Worm (Caenorhabditis elegans) whole organism, L4 larva: ENCODE measurements around the gene W01G7.4.

Experiments
- D1046.2 ChIP-seq: fragments of 200-800 bp; sonication (Bioruptor generic); IDR thresholded peaks from 2 replicates; pipeline ENCODE4 v1.3.6; 2022; ENCODE audit warnings: missing genetic modification characterization, missing compliant biosample characterization
- F10B5.3 ChIP-seq: sonication (generic microtip); optimal IDR thresholded peaks from 2 replicates; lab custom pipeline; 2016; ENCODE audit warnings: mild to moderate bottlenecking, missing genetic modification characterization, missing compliant biosample characterization
- F44E2.7 ChIP-seq: fragments of 200-800 bp; sonication (Bioruptor generic); IDR thresholded peaks from 2 replicates; pipeline ENCODE4 v2.1.2; 2022; ENCODE audit warnings: missing genetic modification characterization, missing compliant biosample characterization
- R02D3.7 ChIP-seq: fragments of 150-350 bp; sonication (generic microtip); optimal IDR thresholded peaks from 3 replicates; lab custom pipeline; 2014; ENCODE audit warnings: missing biosample characterization, missing genetic modification characterization
- T20F7.1 ChIP-seq: fragments of 200-800 bp; sonication (Bioruptor generic); optimal IDR thresholded peaks from 2 replicates; lab custom pipeline; 2018; ENCODE audit warnings: mild to moderate bottlenecking, missing genetic modification characterization, missing compliant biosample characterization
- T26A8.4 ChIP-seq: fragments of 200-800 bp; sonication (Bioruptor generic); IDR thresholded peaks from 2 replicates; pipeline ENCODE4 v1.3.6; 2022; ENCODE audit warnings: missing genetic modification characterization, missing compliant biosample characterization
- Y105C5A.15 ChIP-seq: fragments of 200-800 bp; sonication (Bioruptor generic); IDR thresholded peaks from 2 replicates; pipeline ENCODE4 v1.3.6; 2022; ENCODE audit warnings: missing genetic modification characterization, missing compliant biosample characterization
- ZK337.2 ChIP-seq: fragments of 200-800 bp; sonication (Bioruptor generic); IDR thresholded peaks from 2 replicates; pipeline ENCODE4 v1.3.6; 2022; ENCODE audit warnings: missing genetic modification reagents, missing genetic modification characterization, missing compliant biosample characterization
- aha-1 ChIP-seq: fragments of 150-350 bp; peaks from one replicate; lab custom pipeline; 2014; ENCODE audit warnings: missing biosample characterization, missing genetic modification characterization
- ama-1 ChIP-seq: fragments of 150-350 bp; optimal IDR thresholded peaks from 2 replicates; lab custom pipeline; 2014; ENCODE audit warnings: inconsistent platforms, mixed read lengths
- arid-1 ChIP-seq: fragments of 200-800 bp; sonication (Bioruptor generic); conservative IDR thresholded peaks from 2 replicates; pipeline ENCODE4 v1.3.6; 2022; ENCODE audit warnings: missing genetic modification reagents, missing genetic modification characterization, missing compliant biosample characterization
- ceh-20 ChIP-seq: fragments of 200-800 bp; sonication (Bioruptor generic); IDR thresholded peaks from 2 replicates; pipeline ENCODE4 v1.3.6; 2022; ENCODE audit warnings: missing genetic modification reagents, missing genetic modification characterization, missing compliant biosample characterization
- ceh-28 ChIP-seq: fragments of 150-350 bp; optimal IDR thresholded peaks from 2 replicates; lab custom pipeline; 2014; ENCODE audit warnings: missing biosample characterization, missing genetic modification reagents, missing genetic modification characterization
- ceh-82 ChIP-seq: sonication (generic microtip); optimal IDR thresholded peaks from 2 replicates; lab custom pipeline; 2017; ENCODE audit warnings: missing biosample characterization, missing genetic modification characterization
- daf-12 ChIP-seq: fragments of 150-350 bp; optimal IDR thresholded peaks from 2 replicates; lab custom pipeline; 2014; ENCODE audit warnings: missing biosample characterization, missing genetic modification reagents, missing genetic modification characterization
- daf-16 ChIP-seq, 3 experiments: sonication (generic microtip); optimal IDR thresholded peaks; 2 replicates each; lab custom pipeline; 2016 to 2017; ENCODE audit warnings: missing genetic modification characterization in 3 of 3, missing genetic modification reagents in 3 of 3, mild to moderate bottlenecking in 2 of 3, missing compliant biosample characterization in 2 of 3, missing biosample characterization in 1 of 3, moderate library complexity in 1 of 3
- daf-19 ChIP-seq: fragments of 200-800 bp; sonication (Bioruptor generic); conservative IDR thresholded peaks from 2 replicates; pipeline ENCODE4 v1.3.6; 2022; ENCODE audit warnings: missing genetic modification characterization, missing compliant biosample characterization
- daf-8 ChIP-seq: fragments of 200-800 bp; sonication (Bioruptor generic); IDR thresholded peaks from 2 replicates; pipeline ENCODE4 v1.3.6; 2022; ENCODE audit warnings: missing genetic modification characterization, missing compliant biosample characterization
- dve-1 ChIP-seq: sonication (generic microtip); optimal IDR thresholded peaks from 2 replicates; lab custom pipeline; 2017; ENCODE audit warnings: antibody characterized with exemption, mild to moderate bottlenecking, missing genetic modification characterization, missing compliant biosample characterization; ENCODE audit not compliant: insufficient read depth
- egl-27 ChIP-seq: sonication (generic microtip); optimal IDR thresholded peaks from 3 replicates; lab custom pipeline; 2017; ENCODE audit warnings: missing biosample characterization, missing genetic modification reagents, missing genetic modification characterization
- hif-1 ChIP-seq, 2 experiments: sonication (generic microtip); optimal IDR thresholded peaks; 2 replicates each; lab custom pipeline; 2016 to 2017; ENCODE audit warnings: missing compliant biosample characterization in 2 of 2, missing genetic modification characterization in 2 of 2, missing genetic modification reagents in 2 of 2, missing genotype in 2 of 2, mild to moderate bottlenecking in 1 of 2
- hlh-30 ChIP-seq: sonication (generic microtip); optimal IDR thresholded peaks from 2 replicates; lab custom pipeline; 2017; ENCODE audit warnings: antibody characterized with exemption, mild to moderate bottlenecking, missing genetic modification characterization, missing compliant biosample characterization; ENCODE audit not compliant: insufficient read depth
- jun-1 ChIP-seq: fragments of 150-350 bp; optimal IDR thresholded peaks from 2 replicates; lab custom pipeline; 2014; ENCODE audit warnings: missing biosample characterization, missing genetic modification reagents, missing genetic modification characterization
- lin-13 ChIP-seq: fragments of 150-350 bp; optimal IDR thresholded peaks from 2 replicates; lab custom pipeline; 2014; ENCODE audit warnings: missing biosample characterization, missing genetic modification reagents, missing genetic modification characterization
- mdl-1 ChIP-seq, 2 experiments: fragments of 150-350 bp in 1 of 2; sonication (generic microtip) in 1 of 2; optimal IDR thresholded peaks; 2 replicates each; lab custom pipeline; 2014 to 2017; ENCODE audit warnings: missing biosample characterization in 2 of 2, missing genetic modification characterization in 2 of 2
- mep-1 ChIP-seq: fragments of 150-350 bp; sonication (generic microtip); optimal IDR thresholded peaks from 3 replicates; lab custom pipeline; 2014; ENCODE audit warnings: missing biosample characterization, missing genetic modification characterization
- mes-2 ChIP-seq: sonication (generic microtip); optimal IDR thresholded peaks from 2 replicates; lab custom pipeline; 2016; ENCODE audit warnings: missing genotype, mild to moderate bottlenecking, missing genetic modification characterization, missing compliant biosample characterization; ENCODE audit not compliant: poor library complexity, severe bottlenecking
- mxl-2 ChIP-seq: fragments of 200-800 bp; sonication (Bioruptor generic); conservative IDR thresholded peaks from 2 replicates; pipeline ENCODE4 v1.3.6; 2022; ENCODE audit warnings: missing genetic modification reagents, missing genetic modification characterization, missing compliant biosample characterization
- nhr-237 ChIP-seq: sonication (generic microtip); optimal IDR thresholded peaks from 2 replicates; lab custom pipeline; 2017; ENCODE audit warnings: missing biosample characterization, missing genetic modification characterization
- nhr-28 ChIP-seq: fragments of 150-350 bp; optimal IDR thresholded peaks from 2 replicates; lab custom pipeline; 2014; ENCODE audit warnings: missing biosample characterization, missing genetic modification characterization
- nhr-41 ChIP-seq: fragments of 200-800 bp; sonication (Bioruptor generic); IDR thresholded peaks from 2 replicates; pipeline ENCODE4 v1.3.6; 2022; ENCODE audit warnings: missing genetic modification reagents, missing genetic modification characterization, missing compliant biosample characterization
- nhr-48 ChIP-seq: sonication (generic microtip); optimal IDR thresholded peaks from 2 replicates; lab custom pipeline; 2016; ENCODE audit warnings: mild to moderate bottlenecking, missing genetic modification characterization, missing compliant biosample characterization
- nhr-76 ChIP-seq: fragments of 150-350 bp; optimal IDR thresholded peaks from 2 replicates; lab custom pipeline; 2014; ENCODE audit warnings: missing biosample characterization, missing genetic modification characterization
- rbr-2 ChIP-seq: sonication (generic microtip); optimal IDR thresholded peaks from 2 replicates; lab custom pipeline; 2016; ENCODE audit warnings: missing genotype, missing genetic modification characterization, missing compliant biosample characterization
- sdz-12 ChIP-seq: fragments of 200-800 bp; sonication (Bioruptor generic); optimal IDR thresholded peaks from 2 replicates; lab custom pipeline; 2018; ENCODE audit warnings: mild to moderate bottlenecking, missing genetic modification characterization, missing compliant biosample characterization
- set-16 ChIP-seq: fragments of 200-800 bp; sonication (Bioruptor generic); IDR thresholded peaks from 2 replicates; pipeline ENCODE4 v1.3.6; 2022; ENCODE audit warnings: missing genetic modification reagents, missing genetic modification characterization, missing compliant biosample characterization
- skn-1 ChIP-seq: fragments of 150-350 bp; optimal IDR thresholded peaks from 2 replicates; lab custom pipeline; 2014; ENCODE audit warnings: missing biosample characterization, missing genetic modification characterization
- snpc-1.2 ChIP-seq: fragments of 200-800 bp; sonication (Bioruptor generic); IDR thresholded peaks from 2 replicates; pipeline ENCODE4 v1.3.6; 2022; ENCODE audit warnings: missing genetic modification reagents, missing genetic modification characterization, missing compliant biosample characterization
- spr-3 ChIP-seq: fragments of 200-800 bp; sonication (Bioruptor generic); optimal IDR thresholded peaks from 2 replicates; lab custom pipeline; 2018; ENCODE audit warnings: mild to moderate bottlenecking, missing genetic modification characterization, missing compliant biosample characterization
- tag-97 ChIP-seq: fragments of 200-800 bp; sonication (Bioruptor generic); IDR thresholded peaks from 2 replicates; pipeline ENCODE4 v1.3.6; 2022; ENCODE audit warnings: missing genetic modification characterization, missing compliant biosample characterization
- unc-130 ChIP-seq: sonication (generic microtip); optimal IDR thresholded peaks from 2 replicates; lab custom pipeline; 2016; ENCODE audit warnings: missing genetic modification reagents, missing genetic modification characterization, missing compliant biosample characterization
- unc-62 ChIP-seq, 3 experiments: fragments of 150-350 bp in 1 of 3; sonication (generic microtip); optimal IDR thresholded peaks in 2 of 3; peaks in 1 of 3; 1 replicate in 1 of 3; 2 replicates in 2 of 3; lab custom pipeline; 2014 to 2017; ENCODE audit warnings: missing biosample characterization in 3 of 3, missing genetic modification characterization in 3 of 3, missing genetic modification reagents in 3 of 3, missing genotype in 1 of 3
- zag-1 ChIP-seq: fragments of 150-350 bp; optimal IDR thresholded peaks from 2 replicates; lab custom pipeline; 2014; ENCODE audit warnings: missing biosample characterization, missing genetic modification characterization
- zip-11 ChIP-seq: fragments of 200-800 bp; sonication (Bioruptor generic); IDR thresholded peaks from 2 replicates; pipeline ENCODE4 v1.3.6; 2022; ENCODE audit warnings: missing genetic modification characterization, missing compliant biosample characterization
- zip-2 ChIP-seq: fragments of 150-350 bp; optimal IDR thresholded peaks from 2 replicates; lab custom pipeline; 2014; ENCODE audit warnings: missing biosample characterization, missing genetic modification characterization
- ztf-11 ChIP-seq: fragments of 150-350 bp; optimal IDR thresholded peaks from 2 replicates; lab custom pipeline; 2014; ENCODE audit warnings: missing biosample characterization, missing genetic modification characterization

W01G7.4 gene

ce11 chrII:14060439-14060838 lies at the start of gene W01G7.4:
Gene W01G7.4 (plus strand): TSS chrII:14060739.
- TF ChIP-seq tag-97 (no peak), aha-1 (tag; lab: Kevin White, UChicago) (peak; percentile 36), mes-2 (peak; percentile 27)

ce11 chrII:14014637-14015036 lies 45.9 kb upstream of the W01G7.4 start:
- TF ChIP-seq zip-11 (GFP tag; lab: Robert Waterston, UW) (no peak), aha-1 (tag; lab: Kevin White, UChicago) (peak; percentile 93), F44E2.7 (0 out of 2 replicates have a peak, but pooled peaks have one; percentile 29)

ce11 chrII:14016865-14017264 lies 43.7 kb upstream of the W01G7.4 start, which contains the start of gene cyp-37A1:
Gene cyp-37A1 (minus strand): TSS chrII:14016965.
- TF ChIP-seq ZK337.2 (GFP tag; lab: Robert Waterston, UW) = no peak
- TF ChIP-seq daf-19 (GFP tag; lab: Robert Waterston, UW) = no peak
- TF ChIP-seq dve-1 = peak; percentile 13
- no peak for TF ChIP-seq daf-16 (GFP tag; optimal IDR thresholded peaks at IDR 0.05; lab: Kevin White, UChicago)
- peak; percentile 18 for TF ChIP-seq daf-16 (tag; optimal IDR thresholded peaks at IDR 0.05; lab: Kevin White, UChicago)
- no peak for TF ChIP-seq nhr-48 (tag; lab: Kevin White, UChicago)
- no peak for TF ChIP-seq R02D3.7 (tag; lab: Kevin White, UChicago)

- no peak; the same call in 1 of the 2 replicates for TF ChIP-seq D1046.2 (GFP tag; lab: Robert Waterston, UW)
- TF ChIP-seq ceh-20 (GFP tag; lab: Robert Waterston, UW) = peak; percentile 70; the same call in 1 of the 2 replicates
- TF ChIP-seq T26A8.4 (GFP tag; lab: Robert Waterston, UW) = peak; percentile 87
- no peak for TF ChIP-seq unc-62 (GFP tag; optimal IDR thresholded peaks at IDR 0.05 in 1 of 2; lab: Kevin White, UChicago)
- no peak for TF ChIP-seq unc-62 (tag; optimal IDR thresholded peaks at IDR 0.05; lab: Kevin White, UChicago)
- TF ChIP-seq nhr-28 (tag; lab: Kevin White, UChicago) = peak; percentile 28
- TF ChIP-seq skn-1 (tag; lab: Kevin White, UChicago) = no peak
- TF ChIP-seq nhr-41 (GFP tag; lab: Robert Waterston, UW) = no peak
- peak in 1 of 2 experiments; percentile 56 for TF ChIP-seq mdl-1 (tag; optimal IDR thresholded peaks at IDR 0.05; lab: Kevin White, UChicago)
- no peak for TF ChIP-seq ceh-82 (tag; lab: Kevin White, UChicago)
- TF ChIP-seq daf-12 (tag; lab: Kevin White, UChicago) = no peak
- peak; percentile 77 for TF ChIP-seq spr-3
- peak; percentile 57 for TF ChIP-seq lin-13 (GFP tag; lab: Kevin White, UChicago)
- peak; percentile 82 for TF ChIP-seq mep-1 (tag; lab: Kevin White, UChicago)
- TF ChIP-seq mxl-2 (GFP tag; lab: Robert Waterston, UW) = no peak
- TF ChIP-seq daf-8 = no peak
- TF ChIP-seq R02D3.7 (tag; lab: Kevin White, UChicago) = no peak
- TF ChIP-seq sdz-12 (GFP tag; lab: Kevin White, UChicago) = peak; percentile 49
- peak; percentile 80 for TF ChIP-seq F10B5.3 (tag; lab: Kevin White, UChicago)
- TF ChIP-seq egl-27 (tag; lab: Kevin White, UChicago) = no peak
- TF ChIP-seq arid-1 (GFP tag; lab: Robert Waterston, UW) = peak; percentile 84
- TF ChIP-seq unc-130 (GFP tag; lab: Kevin White, UChicago) = peak; percentile 71
- peak; percentile 99 for TF ChIP-seq ama-1 (lab: Kevin White, UChicago)
- no peak for TF ChIP-seq ztf-11 (tag; lab: Kevin White, UChicago)
- TF ChIP-seq T20F7.1 (GFP tag; lab: Kevin White, UChicago) = no peak
- no peak for TF ChIP-seq zag-1 (tag; lab: Kevin White, UChicago)
- peak; percentile 70 for TF ChIP-seq jun-1
- no peak for TF ChIP-seq ceh-28 (tag; lab: Kevin White, UChicago)
- no peak for TF ChIP-seq ZK337.2 (GFP tag; lab: Robert Waterston, UW)
- no peak for TF ChIP-seq Y105C5A.15
- TF ChIP-seq snpc-1.2 (GFP tag; lab: Robert Waterston, UW) = peak; percentile 69
- peak; percentile 20 to 51 for TF ChIP-seq hif-1 (tag; optimal IDR thresholded peaks at IDR 0.05; lab: Kevin White, UChicago)
- TF ChIP-seq rbr-2 (tag; lab: Kevin White, UChicago) = peak; percentile 66
- TF ChIP-seq nhr-237 (tag; lab: Kevin White, UChicago) = no peak
- peak; percentile 53 for TF ChIP-seq set-16 (GFP tag; lab: Robert Waterston, UW)
- peak; percentile 81 for TF ChIP-seq hlh-30 (tag; lab: Kevin White, UChicago)
- no peak for TF ChIP-seq nhr-76 (tag; lab: Kevin White, UChicago)
- peak; percentile 56 for TF ChIP-seq zip-2 (tag; lab: Kevin White, UChicago)
Measured at ce11 chrII:14018192-14018591, 42.3 kb upstream of the W01G7.4 start.
